ENCODE assay signal across 2 worm cellular contexts in genomic region chrV:8413432-8414021, ce11.
TF ChIP-seq lines count a peak whose summit lies in the region.

Gene vha-18 (minus strand): TSS chrV:8413482.

TF ChIP-seq in whole organism, L4 larva, 104 proteins besides CTCF, POLR2A, EP300 and RAD21:
- TF ChIP-seq dmd-6 (GFP tag; IDR thresholded peaks at IDR 0.05; lab: Robert Waterston, UW) (no peak), Y48G9A.11 (GFP tag; IDR thresholded peaks at IDR 0.05; lab: Robert Waterston, UW) (peak; percentile 90), hlh-30 (tag; optimal IDR thresholded peaks at IDR 0.05; lab: Kevin White, UChicago; ENCODE audit: insufficient read depth) (no peak), aly-2 (tag; optimal IDR thresholded peaks at IDR 0.05; lab: Kevin White, UChicago) (no peak), cey-2 (tag; optimal IDR thresholded peaks at IDR 0.05; lab: Kevin White, UChicago; ENCODE audit: borderline replicate concordance, insufficient read depth) (no peak), aha-1 (tag; lab: Kevin White, UChicago) (no peak), set-16 (GFP tag; IDR thresholded peaks at IDR 0.05; lab: Robert Waterston, UW) (no peak), snpc-1.2 (GFP tag; IDR thresholded peaks at IDR 0.05; lab: Robert Waterston, UW) (peak; percentile 71), lin-38 (GFP tag; IDR thresholded peaks at IDR 0.05; lab: Robert Waterston, UW) (peak; percentile 97), lir-3 (tag; optimal IDR thresholded peaks at IDR 0.05; lab: Kevin White, UChicago) (no peak), lin-13 (GFP tag; optimal IDR thresholded peaks at IDR 0.05; lab: Kevin White, UChicago) (no peak), unc-130 (GFP tag; optimal IDR thresholded peaks at IDR 0.05; lab: Kevin White, UChicago) (peak; percentile 86), mdt-29 (GFP tag; IDR thresholded peaks at IDR 0.05; lab: Robert Waterston, UW) (no peak), nhr-77 (tag; optimal IDR thresholded peaks at IDR 0.05; lab: Kevin White, UChicago) (no peak), ceh-28 (tag; optimal IDR thresholded peaks at IDR 0.05; lab: Kevin White, UChicago) (no peak), ZK546.5 (tag; optimal IDR thresholded peaks at IDR 0.05; lab: Kevin White, UChicago) (no peak), ceh-32 (tag; optimal IDR thresholded peaks at IDR 0.05; lab: Kevin White, UChicago; ENCODE audit: poor library complexity) (no peak), mdl-1 (tag; optimal IDR thresholded peaks at IDR 0.05; lab: Kevin White, UChicago) (no peak), lin-15B (tag; optimal IDR thresholded peaks at IDR 0.05; lab: Kevin White, UChicago) (no peak), nhr-41 (GFP tag; IDR thresholded peaks at IDR 0.05; lab: Robert Waterston, UW) (no peak), Y75B8A.6 (GFP tag; IDR thresholded peaks at IDR 0.05; lab: Robert Waterston, UW) (no peak), F26F4.8 (GFP tag; conservative IDR thresholded peaks at IDR 0.05; lab: Robert Waterston, UW) (no peak), sdz-12 (GFP tag; optimal IDR thresholded peaks at IDR 0.05; lab: Kevin White, UChicago) (no peak), attf-4 (tag; optimal IDR thresholded peaks at IDR 0.05; lab: Kevin White, UChicago) (no peak), fos-1 (tag; optimal IDR thresholded peaks at IDR 0.05; lab: Kevin White, UChicago) (no peak), ztf-7 (tag; optimal IDR thresholded peaks at IDR 0.05; lab: Kevin White, UChicago) (no peak), nhr-42 (GFP tag; IDR thresholded peaks at IDR 0.05; lab: Robert Waterston, UW) (no peak), dpl-1 (GFP tag; optimal IDR thresholded peaks at IDR 0.05; lab: Kevin White, UChicago) (no peak), lin-29 (GFP tag; IDR thresholded peaks at IDR 0.05; lab: Robert Waterston, UW) (no peak), madf-9 (GFP tag; conservative IDR thresholded peaks at IDR 0.05; lab: Robert Waterston, UW) (no peak), skn-1 (tag; optimal IDR thresholded peaks at IDR 0.05; lab: Kevin White, UChicago) (no peak), daf-16 (GFP tag; optimal IDR thresholded peaks at IDR 0.05; lab: Kevin White, UChicago) (no peak), daf-16 (tag; optimal IDR thresholded peaks at IDR 0.05; lab: Kevin White, UChicago) (no peak), arid-1 (GFP tag; conservative IDR thresholded peaks at IDR 0.05; lab: Robert Waterston, UW) (no peak), F44E2.7 (GFP tag; IDR thresholded peaks at IDR 0.05; lab: Robert Waterston, UW) (no peak), nhr-11 (tag; optimal IDR thresholded peaks at IDR 0.05; lab: Kevin White, UChicago) (no peak), F49E8.2 (tag; optimal IDR thresholded peaks at IDR 0.05; lab: Kevin White, UChicago; ENCODE audit: borderline replicate concordance) (peak; percentile 88), dve-1 (tag; optimal IDR thresholded peaks at IDR 0.05; lab: Kevin White, UChicago; ENCODE audit: insufficient read depth) (no peak), pqm-1 (tag; optimal IDR thresholded peaks at IDR 0.05; lab: Kevin White, UChicago) (no peak)

TF ChIP-seq in whole organism, young adult, 124 proteins besides CTCF, POLR2A, EP300 and RAD21 (continues in another document):
- TF ChIP-seq Y95B8A.8 (GFP tag; IDR thresholded peaks at IDR 0.05; lab: Robert Waterston, UW) (peak; percentile 86; the same call in 1 of the 2 replicates), nhr-80 (tag; optimal IDR thresholded peaks at IDR 0.05; lab: Kevin White, UChicago) (no peak), F57C9.4 (tag; optimal IDR thresholded peaks at IDR 0.05; lab: Kevin White, UChicago) (no peak), nhr-27 (tag; optimal IDR thresholded peaks at IDR 0.05; lab: Kevin White, UChicago) (no peak), Y53G8AR.9 (GFP tag; conservative IDR thresholded peaks at IDR 0.05; lab: Robert Waterston, UW) (0 out of 2 replicates have a peak, but pooled peaks have one; percentile 60), tbx-9 (tag; optimal IDR thresholded peaks at IDR 0.05; lab: Kevin White, UChicago; ENCODE audit: borderline replicate concordance) (no peak), mcd-1 (GFP tag; IDR thresholded peaks at IDR 0.05; lab: Robert Waterston, UW) (peak; percentile 94), fkh-3 (tag; optimal IDR thresholded peaks at IDR 0.05; lab: Kevin White, UChicago) (no peak), B0261.1 (tag; optimal IDR thresholded peaks at IDR 0.05; lab: Kevin White, UChicago) (peak; percentile 6), pbrm-1 (GFP tag; IDR thresholded peaks at IDR 0.05; lab: Robert Waterston, UW) (peak; percentile 74; the same call in 1 of the 2 replicates), hrde-1 (tag; optimal IDR thresholded peaks at IDR 0.05; lab: Kevin White, UChicago; ENCODE audit: borderline replicate concordance) (peak; percentile 49), pha-4 (tag; optimal IDR thresholded peaks at IDR 0.05; lab: Kevin White, UChicago) (no peak), B0019.2 (GFP tag; conservative IDR thresholded peaks at IDR 0.05; lab: Robert Waterston, UW) (peak; percentile 90), egl-44 (GFP tag; IDR thresholded peaks at IDR 0.05; lab: Robert Waterston, UW) (no peak), repo-1 (tag; optimal IDR thresholded peaks at IDR 0.05; lab: Kevin White, UChicago) (no peak), lir-1 (GFP tag; conservative IDR thresholded peaks at IDR 0.05; lab: Robert Waterston, UW) (peak; percentile 58; the same call in 1 of the 2 replicates), Y79H2A.3 (GFP tag; conservative IDR thresholded peaks at IDR 0.05; lab: Robert Waterston, UW) (peak; percentile 76; the same call in 1 of the 2 replicates), ztf-3 (GFP tag; optimal IDR thresholded peaks at IDR 0.05; lab: Kevin White, UChicago) (no peak), ztf-22 (GFP tag; optimal IDR thresholded peaks at IDR 0.05; lab: Kevin White, UChicago) (no peak), attf-6 (GFP tag; IDR thresholded peaks at IDR 0.05; lab: Robert Waterston, UW) (peak; percentile 71), snpc-1.1 (tag; optimal IDR thresholded peaks at IDR 0.05; lab: Kevin White, UChicago; ENCODE audit: insufficient read depth) (peak; percentile 55), ama-1 (optimal IDR thresholded peaks at IDR 0.05; lab: Kevin White, UChicago) (no peak), ama-1 (GFP tag; optimal IDR thresholded peaks at IDR 0.05; lab: Kevin White, UChicago) (no peak), K11D2.4 (GFP tag; IDR thresholded peaks at IDR 0.05; lab: Robert Waterston, UW) (no peak), ceh-91 (GFP tag; IDR thresholded peaks at IDR 0.05; lab: Robert Waterston, UW) (peak; percentile 99), sptf-2 (GFP tag; optimal IDR thresholded peaks at IDR 0.05; lab: Kevin White, UChicago) (no peak), rcor-1 (GFP tag; IDR thresholded peaks at IDR 0.05; lab: Robert Waterston, UW) (peak; percentile 91), bed-1 (GFP tag; IDR thresholded peaks at IDR 0.05; lab: Robert Waterston, UW) (no peak), nhr-179 (tag; optimal IDR thresholded peaks at IDR 0.05; lab: Kevin White, UChicago) (no peak), lsy-27 (tag; optimal IDR thresholded peaks at IDR 0.05; lab: Kevin White, UChicago; ENCODE audit: borderline replicate concordance, insufficient read depth) (no peak), lin-40 (tag; optimal IDR thresholded peaks at IDR 0.05; lab: Kevin White, UChicago) (no peak), xnd-1 (tag; optimal IDR thresholded peaks at IDR 0.05; lab: Kevin White, UChicago) (peak; percentile 87), hlh-12 (tag; optimal IDR thresholded peaks at IDR 0.05; lab: Kevin White, UChicago) (no peak), akir-1 (GFP tag; optimal IDR thresholded peaks at IDR 0.05; lab: Kevin White, UChicago) (no peak), dox-1 (GFP tag; IDR thresholded peaks at IDR 0.05; lab: Robert Waterston, UW) (peak; percentile 92), let-526 (GFP tag; IDR thresholded peaks at IDR 0.05; lab: Robert Waterston, UW) (no peak), snpc-4 (GFP tag; optimal IDR thresholded peaks at IDR 0.05; lab: Kevin White, UChicago) (no peak), snpc-4 (tag; optimal IDR thresholded peaks at IDR 0.05; lab: Kevin White, UChicago) (peak in 3 of 4 experiments; percentile 27 to 71 (median 55)), Y53F4B.3 (GFP tag; IDR thresholded peaks at IDR 0.05; lab: Robert Waterston, UW) (peak; percentile 39; the same call in 1 of the 2 replicates), madf-3 (GFP tag; IDR thresholded peaks at IDR 0.05; lab: Robert Waterston, UW) (peak; percentile 89), zim-3 (tag; optimal IDR thresholded peaks at IDR 0.05; lab: Kevin White, UChicago) (no peak), attf-3 (GFP tag; conservative IDR thresholded peaks at IDR 0.05; lab: Robert Waterston, UW) (peak; percentile 79), nhr-120 (GFP tag; IDR thresholded peaks at IDR 0.05; lab: Robert Waterston, UW) (no peak), hsf-1 (GFP tag; IDR thresholded peaks at IDR 0.05; lab: Robert Waterston, UW) (peak; percentile 89), ceh-58 (GFP tag; IDR thresholded peaks at IDR 0.05; lab: Robert Waterston, UW) (no peak), efl-1 (GFP tag; optimal IDR thresholded peaks at IDR 0.05; lab: Kevin White, UChicago) (peak; percentile 90), F57A8.1 (GFP tag; optimal IDR thresholded peaks at IDR 0.05; lab: Kevin White, UChicago) (no peak), C17E4.6 (GFP tag; IDR thresholded peaks at IDR 0.05; lab: Robert Waterston, UW) (peak; percentile 80; the same call in 1 of the 2 replicates), F33H1.4 (GFP tag; IDR thresholded peaks at IDR 0.05; lab: Robert Waterston, UW) (peak; percentile 86), rpc-1 (optimal IDR thresholded peaks at IDR 0.05; lab: Kevin White, UChicago) (no peak), rpc-1 (tag; optimal IDR thresholded peaks at IDR 0.05; lab: Kevin White, UChicago) (no peak), K12H6.12 (tag; optimal IDR thresholded peaks at IDR 0.05; lab: Kevin White, UChicago) (no peak), ekl-4 (GFP tag; IDR thresholded peaks at IDR 0.05; lab: Robert Waterston, UW) (peak; percentile 84), C06A6.2 (GFP tag; conservative IDR thresholded peaks at IDR 0.05; lab: Robert Waterston, UW) (no peak), F55B11.4 (tag; optimal IDR thresholded peaks at IDR 0.05; lab: Kevin White, UChicago; ENCODE audit: borderline replicate concordance, insufficient read depth) (no peak), nhr-90 (tag; optimal IDR thresholded peaks at IDR 0.05; lab: Kevin White, UChicago) (no peak), lin-54 (GFP tag; optimal IDR thresholded peaks at IDR 0.05; lab: Kevin White, UChicago) (peak; percentile 90), F23B12.7 (tag; optimal IDR thresholded peaks at IDR 0.05; lab: Kevin White, UChicago; ENCODE audit: insufficient read depth) (no peak), zfh-2 (GFP tag; conservative IDR thresholded peaks at IDR 0.05; lab: Robert Waterston, UW) (no peak), ceh-40 (GFP tag; IDR thresholded peaks at IDR 0.05; lab: Robert Waterston, UW) (no peak)

Comparison
In these comparisons a context has a peak if more than half of its experiments do, and no peak if none do; other contexts are left out.
1. Of the 7 proteins assayed by ChIP-seq in both whole organism, young adult and whole organism, L4 larva: peak only in whole organism, young adult: dpl-1 and snpc-4; only in whole organism, L4 larva: none; in both: F49E8.2 and unc-130; in neither: 3.